Worm (Caenorhabditis elegans): Measurements from ENCODE around the gene srd-36.

- TF ChIP-seq nhr-237 (tag; optimal IDR thresholded peaks at IDR 0.05) (no peak), elt-2 (tag; optimal IDR thresholded peaks at IDR 0.05) (no peak), aly-2 (tag; optimal IDR thresholded peaks at IDR 0.05) (no peak), mml-1 (tag; optimal IDR thresholded peaks at IDR 0.05) (no peak), nhr-11 (tag; optimal IDR thresholded peaks at IDR 0.05) (no peak), lin-15B (tag; optimal IDR thresholded peaks at IDR 0.05) (no peak), fos-1 (tag; optimal IDR thresholded peaks at IDR 0.05) (no peak), mdl-1 (tag; optimal IDR thresholded peaks at IDR 0.05) (no peak)
These were observed 42.4 kb upstream of the srd-36 start for ce11 chrX:13337000-13337399.
